Fruit fly (Drosophila melanogaster) whole organism, embryonic: ENCODE results near the gene CG43052.

Experiments
- Aef1 ChIP-seq: fragments of 200-800 bp; sonication (Bioruptor generic); IDR thresholded peaks from 3 replicates; pipeline ENCODE4 v1.3.6; 2022; ENCODE audit warnings: missing biosample characterization, missing genetic modification characterization
- CG10209 ChIP-seq: fragments of 200-800 bp; sonication (Bioruptor generic); optimal IDR thresholded peaks from 3 replicates; lab custom pipeline; 2017; ENCODE audit warnings: missing biosample characterization, mild to moderate bottlenecking, missing genetic modification characterization, missing genetic modification reagents
- CG10274 ChIP-seq: fragments of 200-800 bp; sonication (Bioruptor generic); optimal IDR thresholded peaks from 3 replicates; lab custom pipeline; 2017; ENCODE audit warnings: missing biosample characterization, mild to moderate bottlenecking, missing genetic modification characterization
- CG10543 ChIP-seq: fragments of 200-800 bp; sonication (Bioruptor generic); optimal IDR thresholded peaks from 3 replicates; lab custom pipeline; 2017; ENCODE audit warnings: missing biosample characterization, mild to moderate bottlenecking, missing genetic modification characterization, moderate library complexity
- CG11247 ChIP-seq: fragments of 200-800 bp; sonication (Bioruptor generic); IDR thresholded peaks from 2 replicates; pipeline ENCODE4 v1.3.6; 2022; ENCODE audit warnings: missing biosample characterization, missing genetic modification characterization
- CG12071 ChIP-seq: fragments of 200-800 bp; sonication (Bioruptor generic); optimal IDR thresholded peaks from 3 replicates; lab custom pipeline; 2018; ENCODE audit warnings: missing biosample characterization, mild to moderate bottlenecking, missing genetic modification characterization
- CG12104 ChIP-seq: fragments of 200-800 bp; sonication (Bioruptor generic); optimal IDR thresholded peaks from 3 replicates; lab custom pipeline; 2016; ENCODE audit warnings: missing biosample characterization, missing genetic modification characterization
- CG1233 ChIP-seq: fragments of 200-800 bp; sonication (Bioruptor generic); optimal IDR thresholded peaks from 4 replicates; lab custom pipeline; 2018; ENCODE audit warnings: missing biosample characterization, mild to moderate bottlenecking, missing genetic modification characterization
- CG13424 ChIP-seq: fragments of 200-800 bp; sonication (Bioruptor generic); optimal IDR thresholded peaks from 2 replicates; lab custom pipeline; 2019; ENCODE audit warnings: missing biosample characterization, mild to moderate bottlenecking, missing genetic modification characterization, moderate library complexity
- CG17385 ChIP-seq: fragments of 200-800 bp; sonication (Bioruptor generic); optimal IDR thresholded peaks from 3 replicates; lab custom pipeline; 2018; ENCODE audit warnings: missing biosample characterization, mild to moderate bottlenecking, missing genetic modification characterization
- CG17829 ChIP-seq: fragments of 200-800 bp; optimal IDR thresholded peaks from 2 replicates; lab custom pipeline; 2019; ENCODE audit warnings: missing biosample characterization, mild to moderate bottlenecking, missing genetic modification characterization, moderate library complexity
- CG18619 ChIP-seq: fragments of 200-800 bp; sonication (Bioruptor generic); optimal IDR thresholded peaks from 3 replicates; lab custom pipeline; 2017; ENCODE audit warnings: missing biosample characterization, mild to moderate bottlenecking, missing genetic modification characterization
- CG2116 ChIP-seq: fragments of 200-800 bp; sonication (Bioruptor generic); optimal IDR thresholded peaks from 3 replicates; lab custom pipeline; 2018; ENCODE audit warnings: missing biosample characterization, mild to moderate bottlenecking, missing genetic modification characterization
- CG33213 ChIP-seq: fragments of 200-800 bp; sonication (Bioruptor generic); optimal IDR thresholded peaks from 3 replicates; lab custom pipeline; 2016; ENCODE audit warnings: missing biosample characterization, missing genetic modification characterization
- CG3726 ChIP-seq: fragments of 200-800 bp; sonication (Bioruptor generic); IDR thresholded peaks from 3 replicates; pipeline ENCODE4, ENCODE4 v1.3.6; 2022; ENCODE audit warnings: missing biosample characterization, missing genetic modification characterization
- CG4730 ChIP-seq: fragments of 200-800 bp; sonication (Bioruptor generic); IDR thresholded peaks from 2 replicates; pipeline ENCODE4 v1.3.6; 2022; ENCODE audit warnings: missing biosample characterization, missing genetic modification characterization
- CG5953 ChIP-seq: fragments of 200-800 bp; sonication (Bioruptor generic); IDR thresholded peaks from 2 replicates; pipeline ENCODE4 v1.3.6; 2022; ENCODE audit warnings: missing biosample characterization, missing genetic modification characterization
- CG6175 ChIP-seq: fragments of 200-800 bp; sonication (Bioruptor generic); IDR thresholded peaks from 3 replicates; pipeline ENCODE4 v1.3.6; 2022; ENCODE audit warnings: missing biosample characterization, missing genetic modification characterization
- CG6683 ChIP-seq: fragments of 200-800 bp; sonication (Bioruptor generic); optimal IDR thresholded peaks from 2 replicates; lab custom pipeline; 2017; ENCODE audit warnings: missing biosample characterization, mild to moderate bottlenecking, missing genetic modification characterization, missing genetic modification reagents
- CG8924 ChIP-seq: fragments of 200-800 bp; optimal IDR thresholded peaks from 3 replicates; lab custom pipeline; 2019; ENCODE audit warnings: missing biosample characterization, mild to moderate bottlenecking, missing genetic modification characterization, moderate library complexity
- Chrac-16 ChIP-seq: fragments of 200-800 bp; sonication (Bioruptor generic); optimal IDR thresholded peaks from 3 replicates; lab custom pipeline; 2016; ENCODE audit warnings: missing biosample characterization, missing genetic modification characterization
- Dp ChIP-seq: fragments of 200-800 bp; sonication (Bioruptor generic); optimal IDR thresholded peaks from 2 replicates; lab custom pipeline; 2018; ENCODE audit warnings: missing biosample characterization, mild to moderate bottlenecking, missing genetic modification characterization, moderate library complexity
- E2f2 ChIP-seq: fragments of 200-800 bp; sonication (Bioruptor generic); IDR thresholded peaks from 2 replicates; pipeline ENCODE4 v1.3.6; 2022; ENCODE audit warnings: missing biosample characterization, missing genetic modification characterization
- HHEX ChIP-seq: fragments of 200-800 bp; sonication (Bioruptor generic); optimal IDR thresholded peaks from 3 replicates; lab custom pipeline; 2017; ENCODE audit warnings: missing biosample characterization, mild to moderate bottlenecking, missing genetic modification characterization, missing genetic modification reagents
- Hmr ChIP-seq: fragments of 200-800 bp; sonication (Bioruptor generic); optimal IDR thresholded peaks from 3 replicates; lab custom pipeline; 2017; ENCODE audit warnings: mild to moderate bottlenecking, missing biosample characterization, missing genetic modification reagents, missing genetic modification characterization
- Hmx ChIP-seq: fragments of 200-800 bp; sonication (Bioruptor generic); optimal IDR thresholded peaks from 2 replicates; lab custom pipeline; 2016; ENCODE audit warnings: missing biosample characterization, missing genetic modification characterization
- Max ChIP-seq: fragments of 200-800 bp; sonication (Bioruptor generic); optimal IDR thresholded peaks from 2 replicates; lab custom pipeline; 2016; ENCODE audit warnings: missing biosample characterization, mild to moderate bottlenecking, missing genetic modification characterization
- Nf-YA ChIP-seq: fragments of 200-800 bp; sonication (Bioruptor generic); IDR thresholded peaks from 2 replicates; pipeline ENCODE4 v1.3.6; 2022; ENCODE audit warnings: missing biosample characterization, missing genetic modification characterization
- NfI ChIP-seq: fragments of 200-800 bp; sonication (Bioruptor generic); optimal IDR thresholded peaks from 3 replicates; lab custom pipeline; 2018; ENCODE audit warnings: missing biosample characterization, mild to moderate bottlenecking, missing genetic modification characterization, moderate library complexity
- Rx ChIP-seq: fragments of 200-800 bp; sonication (Bioruptor generic); IDR thresholded peaks from 2 replicates; pipeline ENCODE4 v1.3.6; 2022; ENCODE audit warnings: missing biosample characterization, missing genetic modification characterization
- Scr ChIP-seq: fragments of 200-800 bp; sonication (Bioruptor generic); IDR thresholded peaks from 2 replicates; pipeline ENCODE4 v1.3.6; 2022; ENCODE audit warnings: missing biosample characterization, missing genetic modification characterization; ENCODE audit not compliant: partially characterized antibody
- Stat92E ChIP-seq, 3 experiments: fragments of >200 bp in 2 of 3; fragments of 200-800 bp in 1 of 3; sonication (Bioruptor generic) in 1 of 3; optimal IDR thresholded peaks; 2 replicates each; lab custom pipeline; 2017 to 2019; ENCODE audit warnings: missing biosample characterization in 3 of 3, missing genetic modification characterization in 3 of 3, mild to moderate bottlenecking in 1 of 3, moderate library complexity in 1 of 3
- Vsx1 ChIP-seq: fragments of 200-800 bp; sonication (Bioruptor generic); optimal IDR thresholded peaks from 2 replicates; lab custom pipeline; 2017; ENCODE audit warnings: missing biosample characterization, mild to moderate bottlenecking, missing genetic modification characterization, missing genetic modification reagents
- ab ChIP-seq: fragments of 200-800 bp; sonication (Bioruptor generic); optimal IDR thresholded peaks from 2 replicates; lab custom pipeline; 2016; ENCODE audit warnings: missing biosample characterization, missing genetic modification characterization
- cato ChIP-seq: fragments of 200-800 bp; sonication (Bioruptor generic); optimal IDR thresholded peaks from 2 replicates; lab custom pipeline; 2016; ENCODE audit warnings: missing biosample characterization, missing genetic modification characterization, borderline replicate concordance
- croc ChIP-seq: fragments of 200-800 bp; sonication (Bioruptor generic); conservative IDR thresholded peaks from 3 replicates; pipeline ENCODE4 v1.3.6; 2022; ENCODE audit warnings: missing biosample characterization, missing genetic modification characterization
- dati ChIP-seq: fragments of 200-800 bp; sonication (Bioruptor generic); IDR thresholded peaks from 2 replicates; pipeline ENCODE4 v1.3.6; 2022; ENCODE audit warnings: missing biosample characterization, missing genetic modification characterization
- dmrt11E ChIP-seq: fragments of 200-800 bp; sonication (Bioruptor generic); optimal IDR thresholded peaks from 3 replicates; lab custom pipeline; 2018; ENCODE audit warnings: missing biosample characterization, mild to moderate bottlenecking, missing genetic modification characterization, moderate library complexity
- ewg ChIP-seq: fragments of 200-800 bp; sonication (Bioruptor generic); optimal IDR thresholded peaks from 3 replicates; lab custom pipeline; 2017; ENCODE audit warnings: mild to moderate bottlenecking, missing biosample characterization, missing genetic modification reagents, missing genetic modification characterization
- ind ChIP-seq: fragments of 200-800 bp; sonication (Bioruptor generic); optimal IDR thresholded peaks from 3 replicates; lab custom pipeline; 2016; ENCODE audit warnings: missing biosample characterization, missing genetic modification characterization
- lab ChIP-seq: fragments of 200-800 bp; sonication (Bioruptor generic); optimal IDR thresholded peaks from 3 replicates; lab custom pipeline; 2017; ENCODE audit warnings: missing biosample characterization, missing genetic modification characterization, mild to moderate bottlenecking, moderate library complexity, missing genetic modification reagents
- org-1 ChIP-seq: fragments of 200-800 bp; sonication (Bioruptor generic); optimal IDR thresholded peaks from 2 replicates; lab custom pipeline; 2017; ENCODE audit warnings: missing biosample characterization, missing genetic modification characterization
- pan ChIP-seq, 4 experiments: fragments of >200 bp in 3 of 4; fragments of 200-800 bp in 1 of 4; sonication (Bioruptor generic) in 1 of 4; optimal IDR thresholded peaks in 3 of 4; IDR thresholded peaks in 1 of 4; 2 replicates each; pipeline versions ENCODE4 v1.3.6 to Lab custom; 2017 to 2022; ENCODE audit warnings: missing biosample characterization in 2 of 4, missing genetic modification characterization in 2 of 4, mixed read lengths in 1 of 4
- pb ChIP-seq: fragments of 200-800 bp; sonication (Bioruptor generic); optimal IDR thresholded peaks from 3 replicates; lab custom pipeline; 2016; ENCODE audit warnings: missing biosample characterization, missing genetic modification characterization
- pfk ChIP-seq: fragments of 200-800 bp; sonication (Bioruptor generic); optimal IDR thresholded peaks from 2 replicates; lab custom pipeline; 2018; ENCODE audit warnings: missing biosample characterization, mild to moderate bottlenecking, missing genetic modification characterization, moderate library complexity
- pho ChIP-seq: fragments of 200-800 bp; sonication (Bioruptor generic); optimal IDR thresholded peaks from 2 replicates; lab custom pipeline; 2016; ENCODE audit warnings: missing biosample characterization, missing genetic modification characterization
- sc ChIP-seq, 3 experiments: fragments of >200 bp in 2 of 3; fragments of 200-800 bp in 1 of 3; sonication (Bioruptor generic) in 1 of 3; optimal IDR thresholded peaks; 2 replicates in 2 of 3; 3 replicates in 1 of 3; lab custom pipeline; 2017; ENCODE audit warnings: mild to moderate bottlenecking in 1 of 3, missing biosample characterization in 1 of 3, missing genetic modification characterization in 1 of 3, missing genetic modification reagents in 1 of 3

The CG43052 gene

dm6 chr2L:14376484-14377254 is 24.8 kb downstream of the CG43052 start (continued):
- no peak for TF ChIP-seq E2f2 (GFP tag; lab: Robert Waterston, UW)
- peak; percentile 10 for TF ChIP-seq CG2116 (GFP tag; lab: Kevin White, UChicago)
- TF ChIP-seq Scr (GFP tag; lab: Robert Waterston, UW): no peak
- TF ChIP-seq CG10543: no peak
- no peak for TF ChIP-seq pfk (GFP tag; lab: Kevin White, UChicago)
- no peak for TF ChIP-seq ab
- peak; percentile 23 for TF ChIP-seq CG1233
- no peak for TF ChIP-seq Hmr (GFP tag; lab: Kevin White, UChicago)
- no peak for TF ChIP-seq sc (optimal IDR thresholded peaks at IDR 0.05; lab: Kevin White, UChicago)
- TF ChIP-seq sc (GFP tag; optimal IDR thresholded peaks at IDR 0.05; lab: Kevin White, UChicago): no peak
- TF ChIP-seq CG6175 (GFP tag; lab: Robert Waterston, UW): no peak
- peak; percentile 6 for TF ChIP-seq NfI (GFP tag; lab: Kevin White, UChicago)
- TF ChIP-seq croc: 0 out of 3 replicates have a peak, but pooled peaks have one; percentile 19
- TF ChIP-seq pb (GFP tag; lab: Kevin White, UChicago): peak; percentile 3
- peak; percentile 33 for TF ChIP-seq CG17829
- TF ChIP-seq CG17385 (GFP tag; lab: Kevin White, UChicago): peak; percentile 18
- peak; percentile 32 for TF ChIP-seq CG13424 (tag; lab: Kevin White, UChicago)
- TF ChIP-seq CG12104 (GFP tag; lab: Kevin White, UChicago): no peak
- peak; percentile 25 for TF ChIP-seq dmrt11E
- TF ChIP-seq CG5953: no peak
- no peak for TF ChIP-seq Vsx1 (GFP tag; lab: Kevin White, UChicago)
- TF ChIP-seq ind (GFP tag; lab: Kevin White, UChicago): peak; percentile 32
- peak; percentile 8 for TF ChIP-seq Max (GFP tag; lab: Kevin White, UChicago)
- TF ChIP-seq Rx: no peak
- TF ChIP-seq Aef1 (GFP tag; lab: Robert Waterston, UW): peak; percentile 29; the same call in 1 of the 3 replicates
- no peak for TF ChIP-seq Nf-YA (GFP tag; lab: Robert Waterston, UW)
- no peak for TF ChIP-seq Stat92E (GFP tag; optimal IDR thresholded peaks at IDR 0.05; lab: Kevin White, UChicago)
- no peak for TF ChIP-seq CG33213 (GFP tag; lab: Kevin White, UChicago)
- peak; percentile 40 for TF ChIP-seq CG10274 (GFP tag; lab: Kevin White, UChicago)
- TF ChIP-seq CG18619 (GFP tag; lab: Kevin White, UChicago): peak; percentile 65
- peak; percentile 6 for TF ChIP-seq lab (GFP tag; lab: Kevin White, UChicago)
- no peak for TF ChIP-seq cato (GFP tag; lab: Kevin White, UChicago)
- 0 out of 2 replicates have a peak, but pooled peaks have one; percentile 13 for TF ChIP-seq CG4730 (GFP tag; lab: Robert Waterston, UW)
- peak; percentile 6 for TF ChIP-seq org-1
- TF ChIP-seq dati (GFP tag; lab: Robert Waterston, UW): no peak
- peak; percentile 9 for TF ChIP-seq Chrac-16
- no peak for TF ChIP-seq CG11247
- no peak for TF ChIP-seq Dp (GFP tag; lab: Kevin White, UChicago)
- no peak for TF ChIP-seq pho (GFP tag; lab: Kevin White, UChicago)
- TF ChIP-seq CG10209: peak; percentile 45
- TF ChIP-seq CG8924 (tag; lab: Kevin White, UChicago): peak; percentile 50
- no peak for TF ChIP-seq pan (optimal IDR thresholded peaks at IDR 0.05; lab: Kevin White, UChicago)
- peak in 1 of 2 experiments; percentile 45 for TF ChIP-seq pan (GFP tag; optimal IDR thresholded peaks at IDR 0.05 in 1 of 2, IDR thresholded peaks at IDR 0.05 in 1 of 2)
- no peak for TF ChIP-seq CG3726 (GFP tag; lab: Robert Waterston, UW)
- TF ChIP-seq CG12071 (GFP tag; lab: Kevin White, UChicago): no peak
- TF ChIP-seq Hmx (GFP tag; lab: Kevin White, UChicago): no peak
- peak; percentile 36 for TF ChIP-seq HHEX
- no peak for TF ChIP-seq CG6683 (GFP tag; lab: Kevin White, UChicago)
- peak; percentile 7 for TF ChIP-seq ewg (GFP tag; lab: Kevin White, UChicago)
